Fruit fly (Drosophila melanogaster) whole organism, wandering third instar larva: ENCODE data around the gene gdrd.

Experiments
- CrebA ChIP-seq: fragments of 200-800 bp; sonication (Bioruptor generic); optimal IDR thresholded peaks from 2 replicates; lab custom pipeline; 2016; ENCODE audit warnings: missing biosample characterization, mild to moderate bottlenecking, missing genetic modification characterization, borderline replicate concordance
- Dif ChIP-seq: fragments of 200-275, 200-300 bp; sonication (Bioruptor generic); optimal IDR thresholded peaks from 2 replicates; lab custom pipeline; 2018; ENCODE audit warnings: missing biosample characterization, missing genetic modification characterization; ENCODE audit not compliant: partially characterized antibody
- HLH106 ChIP-seq: fragments of 200-800 bp; optimal IDR thresholded peaks from 3 replicates; lab custom pipeline; 2019; ENCODE audit warnings: missing biosample characterization, mild to moderate bottlenecking, missing genetic modification characterization, moderate library complexity
- Mio ChIP-seq: sonication (Bioruptor generic); optimal IDR thresholded peaks from 2 replicates; lab custom pipeline; 2016; ENCODE audit warnings: missing biosample characterization, missing genetic modification characterization
- OdsH ChIP-seq: fragments of 200-800 bp; sonication (Bioruptor generic); optimal IDR thresholded peaks from 2 replicates; lab custom pipeline; 2016; ENCODE audit warnings: missing biosample characterization, mild to moderate bottlenecking, missing genetic modification characterization
- Rel ChIP-seq, 2 experiments: fragments of 200-800 bp; sonication (Bioruptor generic) in 1 of 2; optimal IDR thresholded peaks; 2 replicates in 1 of 2; 3 replicates in 1 of 2; lab custom pipeline; 2016 to 2019; ENCODE audit warnings: mild to moderate bottlenecking in 2 of 2, missing biosample characterization in 2 of 2, missing genetic modification characterization in 2 of 2, moderate library complexity in 1 of 2
- ey ChIP-seq: fragments of 200-800 bp; sonication (Bioruptor generic); optimal IDR thresholded peaks from 2 replicates; lab custom pipeline; 2016; ENCODE audit warnings: missing biosample characterization, missing genetic modification characterization
- foxo ChIP-seq, 2 experiments: fragments of 200-800 bp; sonication (Bioruptor generic); optimal IDR thresholded peaks; 2 replicates in 1 of 2; 3 replicates in 1 of 2; lab custom pipeline; 2016 to 2017; ENCODE audit warnings: missing biosample characterization in 2 of 2, missing genetic modification characterization in 2 of 2
- pan ChIP-seq: fragments of >200 bp; optimal IDR thresholded peaks from 2 replicates; lab custom pipeline; 2017
- sv ChIP-seq: fragments of 200-800 bp; sonication (Bioruptor generic); optimal IDR thresholded peaks from 3 replicates; lab custom pipeline; 2016; ENCODE audit warnings: missing biosample characterization, missing genetic modification characterization

Gene gdrd

DNA sequence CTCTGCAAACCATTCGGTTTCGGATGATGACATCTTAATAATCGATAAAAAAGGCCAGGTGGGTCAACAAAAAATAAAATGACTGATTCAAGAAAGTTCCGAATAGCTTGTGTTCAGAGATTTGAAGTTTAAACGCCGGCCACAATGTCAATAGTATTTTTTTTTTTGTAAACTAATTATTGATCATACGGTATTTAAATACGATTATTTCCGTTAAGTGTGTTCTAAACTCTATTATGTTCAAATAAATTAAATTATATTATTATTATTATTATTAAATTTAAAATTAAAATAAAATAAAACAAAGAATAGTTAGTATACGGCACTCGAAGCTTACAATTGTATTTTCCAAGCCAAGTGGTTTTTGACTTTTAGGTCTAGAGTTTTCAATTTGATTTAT lies 42.3 kb downstream of the gdrd start, which contains the start of gene CG13471:
Gene CG13471 (minus strand): TSS at position 101 of the 400 bp plus-strand sequence.
- TF ChIP-seq foxo (GFP tag; optimal IDR thresholded peaks at IDR 0.05; lab: Kevin White, UChicago) (no peak), CrebA (GFP tag; lab: Kevin White, UChicago) (no peak), Mio (no peak), Rel (GFP tag; optimal IDR thresholded peaks at IDR 0.05; lab: Kevin White, UChicago) (no peak), Rel (tag; optimal IDR thresholded peaks at IDR 0.05; lab: Kevin White, UChicago) (no peak), ey (GFP tag; lab: Kevin White, UChicago) (no peak), HLH106 (no peak), Dif (GFP tag; lab: Kevin White, UChicago) (no peak), sv (GFP tag; lab: Kevin White, UChicago) (no peak), pan (lab: Kevin White, UChicago) (no peak), OdsH (GFP tag; lab: Kevin White, UChicago) (no peak)
